Worm (Caenorhabditis elegans): ENCODE results near the gene dmd-3.

dmd-3 gene

DNA sequence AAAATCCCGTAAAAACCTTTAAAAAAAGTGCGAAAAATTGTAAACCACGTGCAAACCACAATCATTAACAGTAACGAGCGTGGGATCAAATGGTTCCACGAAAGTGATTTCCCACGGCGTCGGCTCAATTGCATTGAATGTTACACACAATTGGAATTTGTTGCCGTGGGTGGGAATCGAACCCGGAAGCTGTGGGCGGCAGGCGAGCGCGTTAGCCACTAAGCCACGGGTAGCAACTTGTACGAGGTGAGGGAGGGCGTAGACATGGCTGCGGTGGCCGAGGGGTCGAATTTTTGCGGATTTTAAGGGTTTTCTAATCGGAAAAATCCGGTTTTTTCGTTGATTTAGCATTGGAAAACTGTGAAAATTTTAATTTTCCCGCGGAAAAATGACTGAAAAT, 12.0 kb downstream of the dmd-3 start:
- TF ChIP-seq mab-5 (tag; optimal IDR thresholded peaks at IDR 0.05) (no peak), nhr-12 (tag; optimal IDR thresholded peaks at IDR 0.05) (peak; percentile 49), ceh-39 (tag; optimal IDR thresholded peaks at IDR 0.05) (peak; percentile 19), ces-1 (GFP tag; optimal IDR thresholded peaks at IDR 0.05) (peak; percentile 64), lsy-2 (tag; optimal IDR thresholded peaks at IDR 0.05) (peak; percentile 82), sptf-1 (tag; optimal IDR thresholded peaks at IDR 0.05) (peak; percentile 99), nhr-28 (tag; optimal IDR thresholded peaks at IDR 0.05) (peak; percentile 87), nhr-2 (tag; optimal IDR thresholded peaks at IDR 0.05) (no peak), snpc-4 (tag; optimal IDR thresholded peaks at IDR 0.05) (no peak), elt-3 (tag; optimal IDR thresholded peaks at IDR 0.05) (peak; percentile 44), unc-62 (GFP tag; optimal IDR thresholded peaks at IDR 0.05) (peak; percentile 72), tbx-8 (GFP tag; optimal IDR thresholded peaks at IDR 0.05) (peak; percentile 97), unc-39 (tag; optimal IDR thresholded peaks at IDR 0.05) (peak; percentile 56), nhr-237 (tag; optimal IDR thresholded peaks at IDR 0.05) (peak; percentile 63), lin-13 (tag; optimal IDR thresholded peaks at IDR 0.05) (peak; percentile 96), ztf-11 (tag; optimal IDR thresholded peaks at IDR 0.05) (peak; percentile 93), mep-1 (tag; optimal IDR thresholded peaks at IDR 0.05) (peak; percentile 90), bed-3 (GFP tag; optimal IDR thresholded peaks at IDR 0.05) (peak; percentile 95), mls-2 (tag; optimal IDR thresholded peaks at IDR 0.05) (peak; percentile 99), lin-32 (GFP tag; optimal IDR thresholded peaks at IDR 0.05) (peak; percentile 98), ham-2 (GFP tag; optimal IDR thresholded peaks at IDR 0.05) (peak; percentile 99), ceh-83 (GFP tag; optimal IDR thresholded peaks at IDR 0.05) (peak; percentile 99), drap-1 (GFP tag; optimal IDR thresholded peaks at IDR 0.05) (peak; percentile 100), zip-8 (tag; optimal IDR thresholded peaks at IDR 0.05) (no peak), elt-1 (tag; optimal IDR thresholded peaks at IDR 0.05; ENCODE audit: borderline replicate concordance, insufficient read depth) (peak; percentile 42), pha-4 (tag; optimal IDR thresholded peaks at IDR 0.05) (peak; percentile 95), sem-2 (GFP tag; optimal IDR thresholded peaks at IDR 0.05) (peak; percentile 96), M03D4.4 (tag; optimal IDR thresholded peaks at IDR 0.05) (peak; percentile 98), nhr-76 (tag; optimal IDR thresholded peaks at IDR 0.05) (peak; percentile 9), ceh-43 (GFP tag; optimal IDR thresholded peaks at IDR 0.05) (peak; percentile 97), flh-1 (GFP tag; optimal IDR thresholded peaks at IDR 0.05) (peak; percentile 97), hlh-1 (tag; optimal IDR thresholded peaks at IDR 0.05) (peak; percentile 51), unc-120 (tag; optimal IDR thresholded peaks at IDR 0.05; ENCODE audit: poor library complexity, severe bottlenecking) (peak; percentile 98), cnd-1 (tag; optimal IDR thresholded peaks at IDR 0.05) (peak; percentile 98), blmp-1 (tag; optimal IDR thresholded peaks at IDR 0.05) (no peak)

DNA sequence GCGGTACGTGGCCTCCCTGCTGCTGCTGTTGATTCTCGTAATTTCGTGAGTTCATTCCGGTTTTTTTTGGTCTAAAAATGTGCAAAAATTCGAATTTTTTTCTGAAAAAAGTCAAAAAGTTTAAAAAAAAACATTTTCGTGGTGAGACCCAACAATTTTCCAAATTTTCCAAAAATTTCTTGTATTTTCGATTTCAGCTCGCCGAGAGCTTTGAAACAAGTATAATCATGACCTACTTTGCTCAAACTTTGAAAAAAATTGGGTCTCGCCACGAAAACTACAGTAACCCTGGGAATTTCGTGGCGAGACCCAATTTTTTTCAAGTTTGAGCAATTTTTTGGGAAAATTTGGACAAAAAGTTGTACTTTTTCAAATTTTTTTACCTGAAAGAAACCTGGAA, 14.2 kb downstream of the dmd-3 start, which contains the start of gene Y43F8C.6:
Gene Y43F8C.6, minus strand, starts transcription at position 101 of the 400 bp plus-strand sequence.
- TF ChIP-seq zip-8 (tag; optimal IDR thresholded peaks at IDR 0.05) (no peak), ces-1 (GFP tag; optimal IDR thresholded peaks at IDR 0.05) (no peak), elt-1 (tag; optimal IDR thresholded peaks at IDR 0.05; ENCODE audit: borderline replicate concordance, insufficient read depth) (no peak), pha-4 (tag; optimal IDR thresholded peaks at IDR 0.05) (no peak), nhr-76 (tag; optimal IDR thresholded peaks at IDR 0.05) (no peak), snpc-4 (tag; optimal IDR thresholded peaks at IDR 0.05) (no peak), mab-5 (tag; optimal IDR thresholded peaks at IDR 0.05) (no peak), ceh-39 (tag; optimal IDR thresholded peaks at IDR 0.05) (no peak), blmp-1 (tag; optimal IDR thresholded peaks at IDR 0.05) (no peak), lin-32 (GFP tag; optimal IDR thresholded peaks at IDR 0.05) (no peak), mep-1 (tag; optimal IDR thresholded peaks at IDR 0.05) (no peak), M03D4.4 (tag; optimal IDR thresholded peaks at IDR 0.05) (no peak), nhr-2 (tag; optimal IDR thresholded peaks at IDR 0.05) (no peak), cnd-1 (tag; optimal IDR thresholded peaks at IDR 0.05) (no peak), nhr-28 (tag; optimal IDR thresholded peaks at IDR 0.05) (no peak), ztf-11 (tag; optimal IDR thresholded peaks at IDR 0.05) (no peak), unc-120 (tag; optimal IDR thresholded peaks at IDR 0.05; ENCODE audit: poor library complexity, severe bottlenecking) (no peak), ham-2 (GFP tag; optimal IDR thresholded peaks at IDR 0.05) (no peak), sptf-1 (tag; optimal IDR thresholded peaks at IDR 0.05) (no peak)

DNA sequence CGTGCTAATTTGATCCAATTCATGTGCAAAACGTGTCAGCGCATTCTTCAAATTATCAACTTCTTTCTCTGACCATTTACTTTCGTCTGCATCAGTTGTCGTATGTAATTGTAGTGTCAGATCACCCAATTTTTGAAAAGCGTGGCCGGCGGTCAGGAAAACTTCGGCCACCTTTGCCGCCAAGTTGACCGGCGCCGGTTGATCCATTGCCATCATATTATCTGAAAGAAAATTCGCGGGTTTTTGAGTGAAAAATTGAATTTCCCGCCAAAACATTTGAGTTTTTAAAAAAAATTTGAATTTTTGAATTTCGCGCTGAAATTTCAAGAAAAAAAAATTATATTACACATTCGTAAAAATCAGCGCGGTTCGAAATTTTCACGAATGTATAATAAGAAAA, 17.2 kb downstream of the dmd-3 start:
- no peak for TF ChIP-seq ces-1 (GFP tag; optimal IDR thresholded peaks at IDR 0.05)
- TF ChIP-seq cnd-1 (tag; optimal IDR thresholded peaks at IDR 0.05): no peak
- no peak for TF ChIP-seq nhr-12 (tag; optimal IDR thresholded peaks at IDR 0.05)
- TF ChIP-seq nhr-28 (tag; optimal IDR thresholded peaks at IDR 0.05): no peak
- TF ChIP-seq nhr-2 (tag; optimal IDR thresholded peaks at IDR 0.05): no peak
- TF ChIP-seq ceh-83 (GFP tag; optimal IDR thresholded peaks at IDR 0.05): no peak
- no peak for TF ChIP-seq drap-1 (GFP tag; optimal IDR thresholded peaks at IDR 0.05)
- no peak for TF ChIP-seq unc-120 (tag; optimal IDR thresholded peaks at IDR 0.05; ENCODE audit: poor library complexity, severe bottlenecking)
- TF ChIP-seq M03D4.4 (tag; optimal IDR thresholded peaks at IDR 0.05): no peak
- TF ChIP-seq nhr-76 (tag; optimal IDR thresholded peaks at IDR 0.05): no peak
- no peak for TF ChIP-seq bed-3 (GFP tag; optimal IDR thresholded peaks at IDR 0.05)
- TF ChIP-seq sem-2 (GFP tag; optimal IDR thresholded peaks at IDR 0.05): no peak
- TF ChIP-seq elt-1 (tag; optimal IDR thresholded peaks at IDR 0.05; ENCODE audit: borderline replicate concordance, insufficient read depth): no peak
- no peak for TF ChIP-seq blmp-1 (tag; optimal IDR thresholded peaks at IDR 0.05)
- TF ChIP-seq unc-39 (tag; optimal IDR thresholded peaks at IDR 0.05): no peak
- TF ChIP-seq unc-62 (GFP tag; optimal IDR thresholded peaks at IDR 0.05): no peak
- TF ChIP-seq nhr-237 (tag; optimal IDR thresholded peaks at IDR 0.05): no peak
- no peak for TF ChIP-seq ceh-39 (tag; optimal IDR thresholded peaks at IDR 0.05)
